Fruit fly (Drosophila melanogaster): ENCODE results near the gene tctn.
A peak's percentile ranks its signal among the peaks of the same experiment; 100 is the strongest.

Gene tctn

dm6 chr2L:6098479-6099269 is 31.8 kb downstream of the tctn start, which contains the start of gene CG9175:
CG9175 (minus strand) TSS chr2L:6098966.
- TF ChIP-seq pho (GFP tag; optimal IDR thresholded peaks at IDR 0.05) (peak; percentile 69), vfl (GFP tag; optimal IDR thresholded peaks at IDR 0.05) (peak; percentile 6), ttk (GFP tag; IDR thresholded peaks at IDR 0.05) (no peak), Doc3 (GFP tag; IDR thresholded peaks at IDR 0.05; ENCODE audit: partially characterized antibody) (peak; percentile 93), CG5245 (GFP tag; optimal IDR thresholded peaks at IDR 0.05) (no peak), CG10959 (GFP tag; IDR thresholded peaks at IDR 0.05) (no peak), gem (tag; optimal IDR thresholded peaks at IDR 0.05) (peak; percentile 4), CG12219 (GFP tag; optimal IDR thresholded peaks at IDR 0.05) (no peak), Dek (tag; optimal IDR thresholded peaks at IDR 0.05) (peak; percentile 33), lilli (GFP tag; optimal IDR thresholded peaks at IDR 0.05) (peak; percentile 41), CG34224 (GFP tag; IDR thresholded peaks at IDR 0.05; ENCODE audit: partially characterized antibody) (peak; percentile 99), zfh1 (GFP tag; IDR thresholded peaks at IDR 0.05) (peak; percentile 4; the same call in 1 of the 3 replicates), wdn (GFP tag; IDR thresholded peaks at IDR 0.05) (no peak), HHEX (GFP tag; optimal IDR thresholded peaks at IDR 0.05) (no peak), pros (GFP tag; optimal IDR thresholded peaks at IDR 0.05) (peak; percentile 17), CG42726 (GFP tag; IDR thresholded peaks at IDR 0.05; ENCODE audit: partially characterized antibody) (peak; percentile 99), onecut (GFP tag; IDR thresholded peaks at IDR 0.05) (peak; percentile 64; the same call in 1 of the 2 replicates), nom (GFP tag; optimal IDR thresholded peaks at IDR 0.05) (no peak), pzg (GFP tag; optimal IDR thresholded peaks at IDR 0.05) (peak; percentile 100), CG11696 (GFP tag; IDR thresholded peaks at IDR 0.05) (no peak), Dad (GFP tag; optimal IDR thresholded peaks at IDR 0.05) (peak; percentile 46), CG6683 (GFP tag; optimal IDR thresholded peaks at IDR 0.05) (no peak), row (GFP tag; IDR thresholded peaks at IDR 0.05) (peak; percentile 83), CG6791 (GFP tag; IDR thresholded peaks at IDR 0.05; ENCODE audit: partially characterized antibody) (peak; percentile 94), Optix (GFP tag; IDR thresholded peaks at IDR 0.05) (no peak), Dbx (GFP tag; IDR thresholded peaks at IDR 0.05) (peak; percentile 56; the same call in 2 of the 3 replicates), Fer2 (tag; optimal IDR thresholded peaks at IDR 0.05) (no peak), NFAT (GFP tag; IDR thresholded peaks at IDR 0.05) (peak; percentile 49; the same call in 1 of the 2 replicates), usp (GFP tag; optimal IDR thresholded peaks at IDR 0.05) (no peak), CG11456 (GFP tag; IDR thresholded peaks at IDR 0.05) (0 out of 3 replicates have a peak, but pooled peaks have one; percentile 58), croc (GFP tag; conservative IDR thresholded peaks at IDR 0.05) (no peak), CG30403 (GFP tag; optimal IDR thresholded peaks at IDR 0.05) (peak; percentile 44), MBD-R2 (GFP tag; IDR thresholded peaks at IDR 0.05) (peak; percentile 98), CG9817 (tag; optimal IDR thresholded peaks at IDR 0.05) (peak; percentile 46), crol (GFP tag; IDR thresholded peaks at IDR 0.05) (peak; percentile 40), CG15696 (tag; optimal IDR thresholded peaks at IDR 0.05) (peak; percentile 3), pfk (GFP tag; optimal IDR thresholded peaks at IDR 0.05) (peak; percentile 35), Mes4 (GFP tag; optimal IDR thresholded peaks at IDR 0.05) (no peak), HmgD (GFP tag; optimal IDR thresholded peaks at IDR 0.05) (peak; percentile 73), ab (GFP tag; optimal IDR thresholded peaks at IDR 0.05) (no peak), oc (tag; optimal IDR thresholded peaks at IDR 0.05) (peak; percentile 23), CG11247 (GFP tag; IDR thresholded peaks at IDR 0.05) (0 out of 2 replicates have a peak, but pooled peaks have one; percentile 13), CG30020 (tag; optimal IDR thresholded peaks at IDR 0.05) (peak; percentile 33), tna (GFP tag; IDR thresholded peaks at IDR 0.05; ENCODE audit: partially characterized antibody) (peak; percentile 93), HLH3B (GFP tag; IDR thresholded peaks at IDR 0.05) (no peak), CG3407 (GFP tag; optimal IDR thresholded peaks at IDR 0.05) (no peak), chinmo (GFP tag; IDR thresholded peaks at IDR 0.05; ENCODE audit: partially characterized antibody) (peak; percentile 99), dan (GFP tag; IDR thresholded peaks at IDR 0.05) (no peak), CG16863 (GFP tag; optimal IDR thresholded peaks at IDR 0.05) (no peak)

All from whole organism, embryonic.